Worm (Caenorhabditis elegans) whole organism, midembryonic: Measurements from ENCODE around the gene C36C5.4.

ENCODE experiments used
- flt-1 ChIP-seq: fragments of 200-800 bp; sonication (Bioruptor generic); IDR thresholded peaks from 2 replicates; pipeline ENCODE4 v1.3.6; 2022; ENCODE audit warnings: missing genetic modification characterization, missing compliant biosample characterization
- tab-1 ChIP-seq: fragments of 200-800 bp; sonication (Bioruptor generic); IDR thresholded peaks from 2 replicates; pipeline ENCODE4 v1.3.6; 2022; ENCODE audit warnings: missing genetic modification characterization, missing compliant biosample characterization
- ztf-29 ChIP-seq: fragments of 200-800 bp; sonication (Bioruptor generic); IDR thresholded peaks from 2 replicates; pipeline ENCODE4 v1.3.6; 2022; ENCODE audit warnings: missing genetic modification reagents, missing genetic modification characterization, missing compliant biosample characterization

ce11 chrV:3158379-3158778, 8.0 kb upstream of the C36C5.4 start:
- TF ChIP-seq ztf-29: no peak
- TF ChIP-seq tab-1: no peak
- no peak for TF ChIP-seq flt-1
